Fruit fly (Drosophila melanogaster): ENCODE measurements around the gene CG9886.

Gene CG9886

dm6 chr2L:2466360-2466759, 45.7 kb downstream of the CG9886 start (continued):
- no peak for TF ChIP-seq CG4318 (GFP tag; optimal IDR thresholded peaks at IDR 0.05)
- TF ChIP-seq Hr38 (GFP tag; optimal IDR thresholded peaks at IDR 0.05), result no peak
- no peak for TF ChIP-seq ss (GFP tag; optimal IDR thresholded peaks at IDR 0.05)
- no peak for TF ChIP-seq CG6854 (GFP tag; optimal IDR thresholded peaks at IDR 0.05)
- TF ChIP-seq CG6276 (GFP tag; optimal IDR thresholded peaks at IDR 0.05), result no peak
- peak; percentile 15 for TF ChIP-seq CG3032 (tag; optimal IDR thresholded peaks at IDR 0.05)
- TF ChIP-seq CG10669 (GFP tag; optimal IDR thresholded peaks at IDR 0.05), result no peak
- TF ChIP-seq Smox (GFP tag; optimal IDR thresholded peaks at IDR 0.05), result peak; percentile 12
- no peak for TF ChIP-seq pdm3 (GFP tag; optimal IDR thresholded peaks at IDR 0.05)
- peak; percentile 62 for TF ChIP-seq svp (GFP tag)
- no peak for TF ChIP-seq net (GFP tag; optimal IDR thresholded peaks at IDR 0.05)
- no peak for TF ChIP-seq spab (GFP tag; optimal IDR thresholded peaks at IDR 0.05)
- TF ChIP-seq CG15336 (GFP tag; IDR thresholded peaks at IDR 0.05), result no peak
- no peak for TF ChIP-seq CG16779 (tag; optimal IDR thresholded peaks at IDR 0.05)
- no peak for TF ChIP-seq CG11902 (GFP tag; optimal IDR thresholded peaks at IDR 0.05)
- TF ChIP-seq Lpt (GFP tag; optimal IDR thresholded peaks at IDR 0.05), result no peak
- TF ChIP-seq CG34406 (GFP tag; optimal IDR thresholded peaks at IDR 0.05), result no peak
- no peak for TF ChIP-seq achi (GFP tag; optimal IDR thresholded peaks at IDR 0.05)
- TF ChIP-seq Eip93F (GFP tag; optimal IDR thresholded peaks at IDR 0.05), result no peak
- TF ChIP-seq CG9139 (GFP tag; optimal IDR thresholded peaks at IDR 0.05), result no peak
- TF ChIP-seq Sox15 (GFP tag; optimal IDR thresholded peaks at IDR 0.05), result no peak
- TF ChIP-seq CG3919 (GFP tag; optimal IDR thresholded peaks at IDR 0.05), result no peak
- peak; percentile 13 for TF ChIP-seq esn (GFP tag; optimal IDR thresholded peaks at IDR 0.05)
- no peak for TF ChIP-seq salr (GFP tag; optimal IDR thresholded peaks at IDR 0.05)
- no peak for TF ChIP-seq acj6 (GFP tag; optimal IDR thresholded peaks at IDR 0.05)
- peak; percentile 71 for TF ChIP-seq Eip78C (GFP tag)
- no peak for TF ChIP-seq topi (GFP tag; optimal IDR thresholded peaks at IDR 0.05)
- no peak for TF ChIP-seq CG32006 (GFP tag; optimal IDR thresholded peaks at IDR 0.05)
- no peak for TF ChIP-seq Met (GFP tag; optimal IDR thresholded peaks at IDR 0.05)

- no peak for TF ChIP-seq Hr38 (GFP tag; optimal IDR thresholded peaks at IDR 0.05)
- peak; percentile 50 for TF ChIP-seq CG15336 (GFP tag; IDR thresholded peaks at IDR 0.05)
- peak; percentile 4 for TF ChIP-seq Met (GFP tag; optimal IDR thresholded peaks at IDR 0.05)
- no peak for TF ChIP-seq CG6854 (GFP tag; optimal IDR thresholded peaks at IDR 0.05)
- peak; percentile 37 for TF ChIP-seq svp (GFP tag)
- peak; percentile 46; the same call in 1 of the 3 replicates for TF ChIP-seq CG6163 (GFP tag; IDR thresholded peaks at IDR 0.05)
- peak; percentile 37; the same call in 1 of the 3 replicates for TF ChIP-seq CG8119 (GFP tag; IDR thresholded peaks at IDR 0.05)
- no peak for TF ChIP-seq OdsH (GFP tag; optimal IDR thresholded peaks at IDR 0.05)
- TF ChIP-seq CG10631 (GFP tag; optimal IDR thresholded peaks at IDR 0.05), result peak; percentile 9
- TF ChIP-seq eg (GFP tag; IDR thresholded peaks at IDR 0.05), result 0 out of 3 replicates have a peak, but pooled peaks have one; percentile 21
- no peak for TF ChIP-seq CG11902 (GFP tag; optimal IDR thresholded peaks at IDR 0.05)
- no peak for TF ChIP-seq fd59A (GFP tag; optimal IDR thresholded peaks at IDR 0.05)
- peak; percentile 28 for TF ChIP-seq CG32006 (GFP tag; optimal IDR thresholded peaks at IDR 0.05)
- no peak for TF ChIP-seq CG6792 (GFP tag; optimal IDR thresholded peaks at IDR 0.05)
Observed at dm6 chr2L:2467722-2468372, 47.2 kb downstream of the CG9886 start.

dm6 chr2L:2470585-2470984, 50.0 kb downstream of the CG9886 start:
- no peak for TF ChIP-seq Lpt (GFP tag; optimal IDR thresholded peaks at IDR 0.05)
- TF ChIP-seq OdsH (GFP tag; optimal IDR thresholded peaks at IDR 0.05), result no peak
- no peak for TF ChIP-seq acj6 (GFP tag; optimal IDR thresholded peaks at IDR 0.05)
- peak; percentile 19 for TF ChIP-seq Met (GFP tag; optimal IDR thresholded peaks at IDR 0.05)
- no peak for TF ChIP-seq CG1621 (tag; optimal IDR thresholded peaks at IDR 0.05)
- no peak for TF ChIP-seq CG9139 (GFP tag; optimal IDR thresholded peaks at IDR 0.05)
- no peak for TF ChIP-seq fkh (GFP tag; optimal IDR thresholded peaks at IDR 0.05)
- no peak for TF ChIP-seq dac (GFP tag; optimal IDR thresholded peaks at IDR 0.05)
- TF ChIP-seq fd85E (GFP tag; optimal IDR thresholded peaks at IDR 0.05), result no peak
- no peak for TF ChIP-seq eg (GFP tag; IDR thresholded peaks at IDR 0.05)
- no peak for TF ChIP-seq CG10669 (GFP tag; optimal IDR thresholded peaks at IDR 0.05)
- TF ChIP-seq Hr39 (GFP tag; optimal IDR thresholded peaks at IDR 0.05), result peak; percentile 4
- TF ChIP-seq vri (GFP tag; optimal IDR thresholded peaks at IDR 0.05), result peak; percentile 12
- TF ChIP-seq ss (GFP tag; optimal IDR thresholded peaks at IDR 0.05), result peak in 1 of 2 experiments; percentile 71
- peak; percentile 7 for TF ChIP-seq Smox (GFP tag; optimal IDR thresholded peaks at IDR 0.05)
- TF ChIP-seq CG8119 (GFP tag; IDR thresholded peaks at IDR 0.05), result no peak
- no peak for TF ChIP-seq CG10631 (GFP tag; optimal IDR thresholded peaks at IDR 0.05)
- TF ChIP-seq svp (GFP tag), result peak; percentile 74
- TF ChIP-seq net (GFP tag; optimal IDR thresholded peaks at IDR 0.05), result no peak
- no peak for TF ChIP-seq Hr38 (GFP tag; optimal IDR thresholded peaks at IDR 0.05)
- no peak for TF ChIP-seq Sox102F (GFP tag; optimal IDR thresholded peaks at IDR 0.05)
- no peak for TF ChIP-seq fd59A (GFP tag; optimal IDR thresholded peaks at IDR 0.05)
- no peak for TF ChIP-seq CG7368 (GFP tag; optimal IDR thresholded peaks at IDR 0.05)
- TF ChIP-seq topi (GFP tag; optimal IDR thresholded peaks at IDR 0.05), result no peak
- peak; percentile 3 for TF ChIP-seq CG3032 (tag; optimal IDR thresholded peaks at IDR 0.05)
- no peak for TF ChIP-seq Eip93F (GFP tag; optimal IDR thresholded peaks at IDR 0.05)
- no peak for TF ChIP-seq CG3919 (GFP tag; optimal IDR thresholded peaks at IDR 0.05)
- no peak for TF ChIP-seq Hr4 (GFP tag; optimal IDR thresholded peaks at IDR 0.05)

Measured in whole organism, prepupa.